Worm (Caenorhabditis elegans) whole organism, young adult: ENCODE results near the gene srd-38.

ENCODE experiments used
- C06A6.2 ChIP-seq: fragments of 200-800 bp; sonication (Bioruptor generic); conservative IDR thresholded peaks from 2 replicates; pipeline ENCODE4 v1.3.6; 2022; ENCODE audit warnings: missing genetic modification characterization, missing compliant biosample characterization
- T26A5.8 ChIP-seq: sonication (generic microtip); optimal IDR thresholded peaks from 2 replicates; lab custom pipeline; 2016; ENCODE audit warnings: missing genetic modification characterization, missing compliant biosample characterization
- Y67H2A.10 ChIP-seq: fragments of 200-800 bp; sonication (Bioruptor generic); conservative IDR thresholded peaks from 2 replicates; pipeline ENCODE4 v1.3.6; 2022; ENCODE audit warnings: missing genetic modification reagents, missing genetic modification characterization, missing compliant biosample characterization
- ets-4 ChIP-seq: fragments of 200-800 bp; sonication (Bioruptor generic); optimal IDR thresholded peaks from 2 replicates; lab custom pipeline; 2018; ENCODE audit warnings: mild to moderate bottlenecking, missing genetic modification characterization, missing compliant biosample characterization
- let-526 ChIP-seq: fragments of 200-800 bp; sonication (Bioruptor generic); IDR thresholded peaks from 2 replicates; pipeline ENCODE4 v1.3.6; 2022; ENCODE audit warnings: missing genetic modification reagents, missing genetic modification characterization, missing compliant biosample characterization
- lin-26 ChIP-seq: fragments of 200-800 bp; sonication (Bioruptor generic); IDR thresholded peaks from 2 replicates; pipeline ENCODE4 v1.3.6; 2022; ENCODE audit warnings: missing genetic modification reagents, missing genetic modification characterization, missing compliant biosample characterization
- lin-54 ChIP-seq: fragments of 200-800 bp; sonication (Bioruptor generic); optimal IDR thresholded peaks from 2 replicates; lab custom pipeline; 2018; ENCODE audit warnings: mild to moderate bottlenecking, missing genetic modification characterization, missing compliant biosample characterization
- madf-6 ChIP-seq: fragments of 200-800 bp; sonication (Bioruptor generic); IDR thresholded peaks from 2 replicates; pipeline ENCODE4 v1.3.6; 2022; ENCODE audit warnings: missing genetic modification reagents, missing genetic modification characterization, missing compliant biosample characterization
- mel-28 ChIP-seq: sonication (generic microtip); optimal IDR thresholded peaks from 2 replicates; lab custom pipeline; 2016; ENCODE audit warnings: borderline replicate concordance, mild to moderate bottlenecking, missing genetic modification characterization, missing compliant biosample characterization
- rec-8 ChIP-seq, 2 experiments: sonication (generic microtip); optimal IDR thresholded peaks; 2 replicates each; lab custom pipeline; 2016; ENCODE audit warnings: mild to moderate bottlenecking in 2 of 2, missing genetic modification characterization in 2 of 2, missing genetic modification reagents in 2 of 2, missing genotype in 2 of 2, missing biosample characterization in 1 of 2, missing compliant biosample characterization in 1 of 2, moderate library complexity in 1 of 2
- snpc-4 ChIP-seq, 5 experiments: fragments of 150-350 bp in 1 of 5; sonication (generic microtip) in 4 of 5; optimal IDR thresholded peaks; 2 replicates each; lab custom pipeline; 2014 to 2018; ENCODE audit warnings: missing genetic modification characterization in 5 of 5, missing biosample characterization in 3 of 5, antibody characterized with exemption in 2 of 5, mild to moderate bottlenecking in 2 of 5, missing compliant biosample characterization in 2 of 5, missing genotype in 2 of 5, moderate library complexity in 2 of 5, missing genetic modification reagents in 1 of 5
- unc-62 ChIP-seq: fragments of 150-350 bp; optimal IDR thresholded peaks from 2 replicates; lab custom pipeline; 2014; ENCODE audit warnings: missing biosample characterization, missing genetic modification reagents, missing genetic modification characterization
- ztf-25 ChIP-seq: fragments of 200-800 bp; sonication (Bioruptor generic); IDR thresholded peaks from 2 replicates; pipeline ENCODE4 v1.3.6; 2022; ENCODE audit warnings: missing genetic modification reagents, missing genetic modification characterization, missing compliant biosample characterization

DNA sequence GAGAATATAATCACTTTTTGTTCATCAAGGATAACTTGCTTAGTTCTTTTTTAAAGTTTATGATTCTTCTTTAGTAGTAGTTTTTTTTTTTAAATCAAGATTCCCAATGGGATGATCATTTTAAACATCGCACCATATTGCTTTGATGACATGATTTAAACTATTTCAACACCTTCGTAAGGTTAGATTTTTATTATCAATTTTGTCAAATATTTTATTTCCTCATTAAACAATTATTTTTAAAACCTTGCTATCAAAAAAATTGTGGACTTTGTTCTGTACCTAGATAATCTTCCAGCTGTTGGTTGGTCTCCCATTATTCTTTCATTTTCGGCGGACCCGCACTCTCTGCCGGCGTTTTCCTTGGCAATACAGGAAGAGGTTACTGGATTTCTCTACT lies 39.8 kb downstream of the srd-38 start, which contains the start of gene sir-2.3:
- TF ChIP-seq unc-62 (GFP tag; lab: Kevin White, UChicago), result no peak
- no peak for TF ChIP-seq Y67H2A.10 (GFP tag; lab: Robert Waterston, UW)
- TF ChIP-seq T26A5.8, result no peak
- no peak for TF ChIP-seq lin-26 (GFP tag; lab: Robert Waterston, UW)
- TF ChIP-seq C06A6.2 (GFP tag; lab: Robert Waterston, UW), result no peak
- TF ChIP-seq madf-6 (GFP tag; lab: Robert Waterston, UW), result no peak
- TF ChIP-seq snpc-4 (GFP tag; optimal IDR thresholded peaks at IDR 0.05; lab: Kevin White, UChicago), result no peak
- TF ChIP-seq snpc-4 (tag; optimal IDR thresholded peaks at IDR 0.05; lab: Kevin White, UChicago), result no peak
- no peak for TF ChIP-seq lin-54
- TF ChIP-seq rec-8 (tag; optimal IDR thresholded peaks at IDR 0.05; lab: Kevin White, UChicago), result no peak
- no peak for TF ChIP-seq let-526
- no peak for TF ChIP-seq mel-28 (tag; lab: Kevin White, UChicago)
- TF ChIP-seq ztf-25 (GFP tag; lab: Robert Waterston, UW), result no peak
- TF ChIP-seq ets-4 (GFP tag; lab: Kevin White, UChicago), result no peak
